Fruit fly (Drosophila melanogaster) whole organism, prepupa: ENCODE measurements around the gene GstD10.

ENCODE experiments used
- Blimp-1 ChIP-seq: fragments of 200-800 bp; sonication (Bioruptor generic); optimal IDR thresholded peaks from 3 replicates; lab custom pipeline; 2017; ENCODE audit warnings: missing biosample characterization, missing genetic modification characterization, mild to moderate bottlenecking, moderate library complexity, missing genetic modification reagents
- CG11294 ChIP-seq: fragments of 200-800 bp; sonication (Bioruptor generic); IDR thresholded peaks from 2 replicates; pipeline ENCODE4 v1.3.6; 2022; ENCODE audit warnings: missing biosample characterization, missing genetic modification characterization
- CG11902 ChIP-seq: fragments of 200-800 bp; sonication (Bioruptor generic); optimal IDR thresholded peaks from 3 replicates; lab custom pipeline; 2016; ENCODE audit warnings: missing biosample characterization, missing genetic modification characterization
- CG1621 ChIP-seq: fragments of 200-800 bp; sonication (Bioruptor generic); optimal IDR thresholded peaks from 3 replicates; lab custom pipeline; 2018; ENCODE audit warnings: missing biosample characterization, mild to moderate bottlenecking, missing genetic modification characterization
- CG16779 ChIP-seq: fragments of 200-800 bp; sonication (Bioruptor generic); optimal IDR thresholded peaks from 3 replicates; lab custom pipeline; 2017; ENCODE audit warnings: missing biosample characterization, mild to moderate bottlenecking, missing genetic modification characterization
- CG32006 ChIP-seq: fragments of 200-800 bp; sonication (Bioruptor generic); optimal IDR thresholded peaks from 3 replicates; lab custom pipeline; 2017; ENCODE audit warnings: missing biosample characterization, mild to moderate bottlenecking, missing genetic modification characterization
- CG34406 ChIP-seq: fragments of 200-800 bp; sonication (Bioruptor generic); optimal IDR thresholded peaks from 3 replicates; lab custom pipeline; 2016; ENCODE audit warnings: missing biosample characterization, missing genetic modification characterization
- CG3919 ChIP-seq: fragments of 200-800 bp; sonication (Bioruptor generic); optimal IDR thresholded peaks from 3 replicates; lab custom pipeline; 2016; ENCODE audit warnings: missing biosample characterization, missing genetic modification characterization
- CG6276 ChIP-seq: fragments of 200-800 bp; sonication (Bioruptor generic); optimal IDR thresholded peaks from 2 replicates; lab custom pipeline; 2017; ENCODE audit warnings: missing biosample characterization, mild to moderate bottlenecking, missing genetic modification characterization
- CG6792 ChIP-seq: fragments of 200-800 bp; sonication (Bioruptor generic); optimal IDR thresholded peaks from 3 replicates; lab custom pipeline; 2016; ENCODE audit warnings: missing biosample characterization, missing genetic modification characterization
- CG6808 ChIP-seq: fragments of 200-800 bp; sonication (Bioruptor generic); optimal IDR thresholded peaks from 3 replicates; lab custom pipeline; 2017; ENCODE audit warnings: missing biosample characterization, missing genetic modification characterization, mild to moderate bottlenecking, moderate library complexity, missing genetic modification reagents
- CG6854 ChIP-seq: fragments of 200-800 bp; sonication (Bioruptor generic); optimal IDR thresholded peaks from 2 replicates; lab custom pipeline; 2017; ENCODE audit warnings: missing biosample characterization, mild to moderate bottlenecking, missing genetic modification characterization
- CG7368 ChIP-seq: fragments of 200-800 bp; sonication (Bioruptor generic); optimal IDR thresholded peaks from 3 replicates; lab custom pipeline; 2016; ENCODE audit warnings: missing biosample characterization, missing genetic modification characterization
- CG8632 ChIP-seq: fragments of 200-800 bp; sonication (Bioruptor generic); optimal IDR thresholded peaks from 3 replicates; lab custom pipeline; 2016; ENCODE audit warnings: missing biosample characterization, missing genetic modification characterization
- Eip75B ChIP-seq: fragments of 200-800 bp; sonication (Bioruptor generic); optimal IDR thresholded peaks from 3 replicates; lab custom pipeline; 2016; ENCODE audit warnings: missing biosample characterization, missing genetic modification characterization
- Eip78C ChIP-seq: fragments of 200-800 bp; sonication (Bioruptor generic); peaks from one replicate; lab custom pipeline; 2016; ENCODE audit warnings: missing biosample characterization, missing genetic modification characterization
- Eip93F ChIP-seq: fragments of 200-800 bp; sonication (Bioruptor generic); optimal IDR thresholded peaks from 2 replicates; lab custom pipeline; 2016; ENCODE audit warnings: missing biosample characterization, mild to moderate bottlenecking, missing genetic modification characterization
- Ets21C ChIP-seq: fragments of 200-800 bp; sonication (Bioruptor generic); optimal IDR thresholded peaks from 3 replicates; lab custom pipeline; 2016; ENCODE audit warnings: missing biosample characterization, missing genetic modification characterization
- Ets96B ChIP-seq: fragments of 200-800 bp; optimal IDR thresholded peaks from 2 replicates; lab custom pipeline; 2019; ENCODE audit warnings: missing biosample characterization, mild to moderate bottlenecking, missing genetic modification characterization, moderate library complexity
- Gug ChIP-seq: fragments of 200-800 bp; sonication (Bioruptor generic); IDR thresholded peaks from 2 replicates; pipeline ENCODE4 v1.3.6; 2022; ENCODE audit warnings: missing biosample characterization, missing genetic modification characterization
- Hr38 ChIP-seq: sonication (Bioruptor generic); optimal IDR thresholded peaks from 2 replicates; lab custom pipeline; 2016; ENCODE audit warnings: missing biosample characterization, missing genetic modification characterization
- Hr4 ChIP-seq: fragments of 200-800 bp; sonication (Bioruptor generic); optimal IDR thresholded peaks from 3 replicates; lab custom pipeline; 2016; ENCODE audit warnings: missing biosample characterization, missing genetic modification characterization
- Lpt ChIP-seq: fragments of 200-800 bp; sonication (Bioruptor generic); optimal IDR thresholded peaks from 3 replicates; lab custom pipeline; 2016; ENCODE audit warnings: missing biosample characterization, missing genetic modification characterization
- Met ChIP-seq: fragments of 200-800 bp; sonication (Bioruptor generic); optimal IDR thresholded peaks from 3 replicates; lab custom pipeline; 2016; ENCODE audit warnings: missing biosample characterization, missing genetic modification characterization
- OdsH ChIP-seq: fragments of 200-800 bp; sonication (Bioruptor generic); optimal IDR thresholded peaks from 3 replicates; lab custom pipeline; 2016; ENCODE audit warnings: missing biosample characterization, missing genetic modification characterization
- Smox ChIP-seq: fragments of 200-800 bp; sonication (Bioruptor generic); optimal IDR thresholded peaks from 3 replicates; lab custom pipeline; 2016; ENCODE audit warnings: missing biosample characterization, missing genetic modification characterization
- Sox102F ChIP-seq: fragments of 200-800 bp; sonication (Bioruptor generic); optimal IDR thresholded peaks from 2 replicates; lab custom pipeline; 2016; ENCODE audit warnings: missing biosample characterization, mild to moderate bottlenecking, missing genetic modification characterization
- Sox14 ChIP-seq: fragments of 200-800 bp; sonication (Bioruptor generic); optimal IDR thresholded peaks from 3 replicates; lab custom pipeline; 2016; ENCODE audit warnings: missing biosample characterization, missing genetic modification characterization
- achi ChIP-seq: fragments of 200-800 bp; sonication (Bioruptor generic); optimal IDR thresholded peaks from 3 replicates; lab custom pipeline; 2016; ENCODE audit warnings: missing biosample characterization, missing genetic modification characterization
- acj6 ChIP-seq: fragments of 200-800 bp; sonication (Bioruptor generic); optimal IDR thresholded peaks from 3 replicates; lab custom pipeline; 2016; ENCODE audit warnings: missing biosample characterization, missing genetic modification characterization
- cyc ChIP-seq: fragments of 200-800 bp; sonication (Bioruptor generic); optimal IDR thresholded peaks from 3 replicates; lab custom pipeline; 2016; ENCODE audit warnings: missing biosample characterization, missing genetic modification characterization
- dac ChIP-seq: fragments of 200-800 bp; sonication (Bioruptor generic); optimal IDR thresholded peaks from 2 replicates; lab custom pipeline; 2017; ENCODE audit warnings: missing biosample characterization, mild to moderate bottlenecking, missing genetic modification characterization
- eg ChIP-seq: fragments of 200-800 bp; sonication (Bioruptor generic); IDR thresholded peaks from 3 replicates; pipeline ENCODE4 v1.3.6; 2022; ENCODE audit warnings: missing biosample characterization, missing genetic modification characterization
- fd85E ChIP-seq: fragments of 200-800 bp; sonication (Bioruptor generic); optimal IDR thresholded peaks from 3 replicates; lab custom pipeline; 2016; ENCODE audit warnings: missing biosample characterization, missing genetic modification characterization
- lz ChIP-seq: fragments of 200-800 bp; sonication (Bioruptor generic); optimal IDR thresholded peaks from 3 replicates; lab custom pipeline; 2016; ENCODE audit warnings: missing biosample characterization, missing genetic modification characterization
- net ChIP-seq: fragments of 200-800 bp; sonication (Bioruptor generic); optimal IDR thresholded peaks from 3 replicates; lab custom pipeline; 2016; ENCODE audit warnings: missing biosample characterization, missing genetic modification characterization
- salr ChIP-seq, 2 experiments: fragments of 200-800 bp; sonication (Bioruptor generic); optimal IDR thresholded peaks; 3 replicates each; lab custom pipeline; 2016 to 2018; ENCODE audit warnings: missing biosample characterization in 2 of 2, missing genetic modification characterization in 2 of 2, mild to moderate bottlenecking in 1 of 2
- spab ChIP-seq: fragments of 200-800 bp; sonication (Bioruptor generic); optimal IDR thresholded peaks from 2 replicates; lab custom pipeline; 2017; ENCODE audit warnings: missing biosample characterization, mild to moderate bottlenecking, missing genetic modification characterization, missing genetic modification reagents
- ss ChIP-seq, 2 experiments: fragments of 200-800 bp; sonication (Bioruptor generic); optimal IDR thresholded peaks; 2 replicates in 1 of 2; 3 replicates in 1 of 2; lab custom pipeline; 2017 to 2018; ENCODE audit warnings: mild to moderate bottlenecking in 2 of 2, missing biosample characterization in 2 of 2, missing genetic modification characterization in 2 of 2, moderate library complexity in 1 of 2
- svp ChIP-seq: fragments of 200-800 bp; sonication (Bioruptor generic); peaks from one replicate; lab custom pipeline; 2016; ENCODE audit warnings: missing biosample characterization, missing genetic modification characterization
- topi ChIP-seq: fragments of 200-800 bp; sonication (Bioruptor generic); optimal IDR thresholded peaks from 3 replicates; lab custom pipeline; 2016; ENCODE audit warnings: missing biosample characterization, missing genetic modification characterization
- vri ChIP-seq: fragments of 200-800 bp; sonication (Bioruptor generic); optimal IDR thresholded peaks from 3 replicates; lab custom pipeline; 2016; ENCODE audit warnings: missing biosample characterization, mild to moderate bottlenecking, missing genetic modification characterization

Gene GstD10

DNA sequence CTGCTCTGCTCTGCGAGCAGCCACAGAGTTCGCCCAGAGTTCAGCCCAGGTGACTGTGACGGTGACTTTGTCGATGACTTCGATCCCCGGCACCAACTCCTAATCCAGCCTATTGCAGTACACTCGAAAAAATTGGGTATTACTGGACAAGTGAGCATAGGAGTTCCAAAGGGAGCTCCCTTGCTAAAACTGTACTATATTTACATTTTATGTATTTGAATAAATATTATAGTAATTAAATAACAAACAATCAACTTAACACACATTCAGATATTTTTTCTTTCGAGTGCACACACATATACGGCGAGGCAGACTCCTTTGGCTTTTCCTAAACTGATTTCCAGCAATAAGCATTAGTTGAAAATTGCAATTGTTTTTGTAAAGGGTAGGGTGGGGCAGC is 50.1 kb downstream of the GstD10 start (continued):
- TF ChIP-seq Lpt (GFP tag; lab: Kevin White, UChicago) (peak; percentile 31), Eip78C (peak; percentile 54), Sox102F (GFP tag; lab: Kevin White, UChicago) (no peak), ss (GFP tag; optimal IDR thresholded peaks at IDR 0.05; lab: Kevin White, UChicago) (no peak), lz (GFP tag; lab: Kevin White, UChicago) (no peak), acj6 (GFP tag; lab: Kevin White, UChicago) (no peak), Eip75B (GFP tag; lab: Kevin White, UChicago) (no peak), fd85E (GFP tag; lab: Kevin White, UChicago) (no peak), Sox14 (GFP tag; lab: Kevin White, UChicago) (no peak), CG7368 (GFP tag; lab: Kevin White, UChicago) (no peak), net (GFP tag; lab: Kevin White, UChicago) (no peak), cyc (GFP tag; lab: Kevin White, UChicago) (no peak), eg (peak; percentile 56; the same call in 1 of the 3 replicates), dac (peak; percentile 9), Gug (peak; percentile 62; the same call in 1 of the 2 replicates), vri (GFP tag; lab: Kevin White, UChicago) (no peak), Eip93F (GFP tag; lab: Kevin White, UChicago) (no peak), CG1621 (tag; lab: Kevin White, UChicago) (no peak), CG11294 (GFP tag; lab: Robert Waterston, UW) (no peak), Hr4 (GFP tag; lab: Kevin White, UChicago) (peak; percentile 26), CG3919 (GFP tag; lab: Kevin White, UChicago) (peak; percentile 62), Met (no peak), topi (GFP tag; lab: Kevin White, UChicago) (no peak), CG32006 (GFP tag; lab: Kevin White, UChicago) (peak; percentile 63), CG6854 (GFP tag; lab: Kevin White, UChicago) (no peak), Ets21C (no peak), CG6792 (GFP tag; lab: Kevin White, UChicago) (no peak), CG34406 (GFP tag; lab: Kevin White, UChicago) (no peak), Ets96B (tag; lab: Kevin White, UChicago) (peak; percentile 13), Blimp-1 (GFP tag; lab: Kevin White, UChicago) (no peak), achi (GFP tag; lab: Kevin White, UChicago) (peak; percentile 35), CG6276 (GFP tag; lab: Kevin White, UChicago) (peak; percentile 55), spab (no peak), CG6808 (GFP tag; lab: Kevin White, UChicago) (no peak), CG11902 (GFP tag; lab: Kevin White, UChicago) (no peak), OdsH (peak; percentile 25), CG16779 (tag; lab: Kevin White, UChicago) (no peak), Hr38 (GFP tag; lab: Kevin White, UChicago) (no peak), svp (GFP tag; lab: Kevin White, UChicago) (peak; percentile 63), CG8632 (no peak), salr (GFP tag; optimal IDR thresholded peaks at IDR 0.05; lab: Kevin White, UChicago) (peak in 1 of 2 experiments; percentile 34), Smox (GFP tag; lab: Kevin White, UChicago) (no peak)
